Fruit fly (Drosophila melanogaster): ENCODE data around the gene CG43965.

dm6 chr3L:8726317-8726841, 805 bp upstream of the CG43965 start, which contains the start of gene Cp18:
- TF ChIP-seq pad (GFP tag; optimal IDR thresholded peaks at IDR 0.05), result no peak
- no peak for TF ChIP-seq CG5204 (GFP tag; optimal IDR thresholded peaks at IDR 0.05)
- peak; percentile 13 for TF ChIP-seq Mnt (GFP tag; optimal IDR thresholded peaks at IDR 0.05)
- no peak for TF ChIP-seq bab1 (GFP tag; optimal IDR thresholded peaks at IDR 0.05)
- TF ChIP-seq ovo (GFP tag; optimal IDR thresholded peaks at IDR 0.05), result no peak
- TF ChIP-seq CG1620 (GFP tag; optimal IDR thresholded peaks at IDR 0.05), result no peak
- TF ChIP-seq CG7101 (tag; optimal IDR thresholded peaks at IDR 0.05), result no peak
- no peak for TF ChIP-seq cnc (optimal IDR thresholded peaks at IDR 0.05)
- TF ChIP-seq Crg-1 (GFP tag; optimal IDR thresholded peaks at IDR 0.05), result no peak
